Fruit fly (Drosophila melanogaster) whole organism: Measurements from ENCODE around the gene aust.

Experiments used
- CG8478 ChIP-seq: fragments of >200 bp; optimal IDR thresholded peaks from 2 replicates; lab custom pipeline; 2018; ENCODE audit warnings: inconsistent platforms
- Dll ChIP-seq: fragments of >200 bp; optimal IDR thresholded peaks from 2 replicates; lab custom pipeline; 2017
- EcR ChIP-seq, 2 experiments: fragments of >200 bp; optimal IDR thresholded peaks; 2 replicates each; lab custom pipeline; 2017; ENCODE audit warnings: missing biosample characterization in 2 of 2, missing genetic modification characterization in 2 of 2, missing genetic modification reagents in 2 of 2
- pan ChIP-seq: fragments of >200 bp; optimal IDR thresholded peaks from 2 replicates; lab custom pipeline; 2017
- psq ChIP-seq: fragments of >200 bp; optimal IDR thresholded peaks from 2 replicates; lab custom pipeline; 2017
- usp ChIP-seq: fragments of >200 bp; optimal IDR thresholded peaks from 2 replicates; lab custom pipeline; 2017; ENCODE audit warnings: missing biosample characterization, missing genetic modification characterization, mixed read lengths

DNA sequence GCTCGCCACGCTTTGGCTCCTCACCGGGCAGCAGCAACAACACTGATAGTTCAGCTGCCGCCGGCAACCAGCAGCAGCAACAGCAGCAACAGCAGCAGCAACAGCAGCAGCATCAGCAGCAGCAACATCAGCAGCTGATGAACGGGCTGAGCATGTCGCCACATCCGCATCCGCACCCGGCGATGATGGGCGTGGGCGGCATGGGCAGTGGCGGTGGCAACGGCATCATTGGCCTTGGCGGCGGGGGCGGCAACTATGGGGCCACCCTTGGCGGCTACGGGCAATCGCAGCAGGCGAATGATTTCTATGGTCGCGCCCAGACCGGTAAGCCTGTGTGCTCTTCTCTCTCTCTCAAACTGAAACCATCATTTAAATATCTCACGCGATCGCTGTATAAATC lies 6.6 kb downstream of the aust start:
- no peak for TF ChIP-seq psq (lab: Kevin White, UChicago)
- no peak for TF ChIP-seq usp (GFP tag; lab: Kevin White, UChicago)
- TF ChIP-seq EcR (GFP tag; optimal IDR thresholded peaks at IDR 0.05; lab: Kevin White, UChicago), result no peak
- no peak for TF ChIP-seq pan (lab: Kevin White, UChicago)
- TF ChIP-seq Dll (lab: Kevin White, UChicago), result no peak
- no peak for TF ChIP-seq CG8478 (lab: Kevin White, UChicago)
